Worm (Caenorhabditis elegans) whole organism, late embryonic: ENCODE results near the gene glo-4.

Experiments
- C08G9.2 ChIP-seq: sonication (generic microtip); optimal IDR thresholded peaks from 2 replicates; lab custom pipeline; 2016; ENCODE audit warnings: mild to moderate bottlenecking, missing genetic modification characterization, moderate library complexity, missing compliant biosample characterization
- C38D4.7 ChIP-seq: fragments of 200-800 bp; sonication (Bioruptor generic); optimal IDR thresholded peaks from 2 replicates; lab custom pipeline; 2018; ENCODE audit warnings: mild to moderate bottlenecking, missing genetic modification characterization, moderate library complexity, missing compliant biosample characterization
- F13H6.1 ChIP-seq: sonication (generic microtip); optimal IDR thresholded peaks from 2 replicates; lab custom pipeline; 2016; ENCODE audit warnings: missing genetic modification characterization, missing compliant biosample characterization
- K02D7.2 ChIP-seq: sonication (generic microtip); optimal IDR thresholded peaks from 2 replicates; lab custom pipeline; 2017; ENCODE audit warnings: mild to moderate bottlenecking, missing genetic modification characterization, missing compliant biosample characterization
- K09A11.1 ChIP-seq: sonication (generic microtip); optimal IDR thresholded peaks from 2 replicates; lab custom pipeline; 2017; ENCODE audit warnings: antibody characterized with exemption, mild to moderate bottlenecking, missing genetic modification characterization, missing compliant biosample characterization; ENCODE audit not compliant: insufficient read depth
- T23F11.4 ChIP-seq: fragments of 200-800 bp; sonication (Bioruptor generic); optimal IDR thresholded peaks from 2 replicates; lab custom pipeline; 2018; ENCODE audit warnings: mild to moderate bottlenecking, missing genetic modification characterization, missing compliant biosample characterization
- Y22D7AL.16 ChIP-seq: sonication (generic microtip); optimal IDR thresholded peaks from 2 replicates; lab custom pipeline; 2016; ENCODE audit warnings: missing genetic modification characterization, missing compliant biosample characterization
- ceh-19 ChIP-seq: fragments of 200-800 bp; sonication (Bioruptor generic); optimal IDR thresholded peaks from 2 replicates; lab custom pipeline; 2018; ENCODE audit warnings: mild to moderate bottlenecking, missing genetic modification characterization, missing compliant biosample characterization
- ceh-2 ChIP-seq: sonication (generic microtip); optimal IDR thresholded peaks from 2 replicates; lab custom pipeline; 2016; ENCODE audit warnings: missing genotype, missing genetic modification characterization, missing compliant biosample characterization
- ceh-30 ChIP-seq: fragments of 150-350 bp; optimal IDR thresholded peaks from 2 replicates; lab custom pipeline; 2014; ENCODE audit warnings: missing biosample characterization, missing genetic modification characterization
- ceh-31 ChIP-seq: sonication (generic microtip); optimal IDR thresholded peaks from 2 replicates; lab custom pipeline; 2016; ENCODE audit warnings: missing genetic modification characterization, missing compliant biosample characterization
- ceh-48 ChIP-seq: sonication (generic microtip); optimal IDR thresholded peaks from 2 replicates; lab custom pipeline; 2016; ENCODE audit warnings: missing genetic modification characterization, inconsistent platforms, missing compliant biosample characterization
- ceh-6 ChIP-seq: fragments of 200-800 bp; sonication (Bioruptor generic); optimal IDR thresholded peaks from 2 replicates; lab custom pipeline; 2018; ENCODE audit warnings: mild to moderate bottlenecking, missing genetic modification characterization, missing compliant biosample characterization
- ceh-9 ChIP-seq: sonication (generic microtip); optimal IDR thresholded peaks from 2 replicates; lab custom pipeline; 2016; ENCODE audit warnings: mild to moderate bottlenecking, missing genetic modification characterization, inconsistent platforms, missing compliant biosample characterization
- che-1 ChIP-seq: sonication (generic microtip); optimal IDR thresholded peaks from 2 replicates; lab custom pipeline; 2016; ENCODE audit warnings: mild to moderate bottlenecking, missing genetic modification characterization, missing compliant biosample characterization
- dmd-4 ChIP-seq: sonication (generic microtip); optimal IDR thresholded peaks from 2 replicates; lab custom pipeline; 2016; ENCODE audit warnings: borderline replicate concordance, missing genetic modification characterization, missing compliant biosample characterization
- dve-1 ChIP-seq: sonication (generic microtip); optimal IDR thresholded peaks from 2 replicates; lab custom pipeline; 2017; ENCODE audit warnings: antibody characterized with exemption, mild to moderate bottlenecking, missing genetic modification characterization, missing compliant biosample characterization
- elt-2 ChIP-seq: sonication (generic microtip); optimal IDR thresholded peaks from 2 replicates; lab custom pipeline; 2016; ENCODE audit warnings: missing genetic modification reagents, missing genetic modification characterization, missing compliant biosample characterization
- eyg-1 ChIP-seq: sonication (generic microtip); optimal IDR thresholded peaks from 2 replicates; lab custom pipeline; 2016; ENCODE audit warnings: missing genotype, missing genetic modification characterization, missing compliant biosample characterization
- fkh-10 ChIP-seq: fragments of 150-350 bp; optimal IDR thresholded peaks from 2 replicates; lab custom pipeline; 2014; ENCODE audit warnings: missing biosample characterization, missing genetic modification reagents, missing genetic modification characterization
- fkh-6 ChIP-seq: sonication (generic microtip); optimal IDR thresholded peaks from 2 replicates; lab custom pipeline; 2016; ENCODE audit warnings: missing genetic modification characterization, missing compliant biosample characterization
- hlh-13 ChIP-seq: fragments of 200-800 bp; sonication (Bioruptor generic); optimal IDR thresholded peaks from 2 replicates; lab custom pipeline; 2018; ENCODE audit warnings: mild to moderate bottlenecking, missing genetic modification characterization, missing compliant biosample characterization
- hlh-15 ChIP-seq: sonication (generic microtip); optimal IDR thresholded peaks from 2 replicates; lab custom pipeline; 2016; ENCODE audit warnings: missing genetic modification characterization, missing compliant biosample characterization
- hlh-30 ChIP-seq: sonication (generic microtip); optimal IDR thresholded peaks from 2 replicates; lab custom pipeline; 2017; ENCODE audit warnings: antibody characterized with exemption, missing genetic modification characterization, missing compliant biosample characterization; ENCODE audit not compliant: insufficient read depth
- nhr-232 ChIP-seq: sonication (generic microtip); optimal IDR thresholded peaks from 2 replicates; lab custom pipeline; 2016; ENCODE audit warnings: missing genetic modification characterization, missing compliant biosample characterization
- npax-4 ChIP-seq: sonication (generic microtip); optimal IDR thresholded peaks from 2 replicates; lab custom pipeline; 2016; ENCODE audit warnings: missing genetic modification characterization, missing compliant biosample characterization
- pag-3 ChIP-seq: sonication (generic microtip); optimal IDR thresholded peaks from 2 replicates; lab custom pipeline; 2016; ENCODE audit warnings: missing compliant biosample characterization, missing genetic modification characterization, borderline replicate concordance
- pqm-1 ChIP-seq: sonication (generic microtip); optimal IDR thresholded peaks from 2 replicates; lab custom pipeline; 2016; ENCODE audit warnings: missing genetic modification characterization, missing compliant biosample characterization
- pros-1 ChIP-seq: fragments of 150-350 bp; optimal IDR thresholded peaks from 2 replicates; lab custom pipeline; 2014; ENCODE audit warnings: missing biosample characterization, missing genetic modification reagents, missing genetic modification characterization
- rnt-1 ChIP-seq: sonication (generic microtip); optimal IDR thresholded peaks from 2 replicates; lab custom pipeline; 2016; ENCODE audit warnings: missing genetic modification characterization, missing compliant biosample characterization
- sox-2 ChIP-seq: fragments of 200-800 bp; sonication (Bioruptor generic); IDR thresholded peaks from 2 replicates; pipeline ENCODE4 v1.3.6; 2022; ENCODE audit warnings: missing genetic modification reagents, missing genetic modification characterization, missing compliant biosample characterization
- sox-4 ChIP-seq: sonication (generic microtip); optimal IDR thresholded peaks from 2 replicates; lab custom pipeline; 2017; ENCODE audit warnings: mild to moderate bottlenecking, missing genetic modification characterization, inconsistent platforms, missing compliant biosample characterization
- ttx-3 ChIP-seq: sonication (generic microtip); optimal IDR thresholded peaks from 2 replicates; lab custom pipeline; 2016; ENCODE audit warnings: missing genetic modification reagents, missing genetic modification characterization, missing compliant biosample characterization
- unc-3 ChIP-seq, 2 experiments: fragments of 200-800 bp in 1 of 2; sonication (Bioruptor generic) in 1 of 2; sonication (generic microtip) in 1 of 2; conservative IDR thresholded peaks in 1 of 2; optimal IDR thresholded peaks in 1 of 2; 2 replicates each; pipeline versions ENCODE4 v1.3.6 to Lab custom; 2016 to 2022; ENCODE audit warnings: missing compliant biosample characterization in 2 of 2, missing genetic modification characterization in 2 of 2, missing genetic modification reagents in 1 of 2
- unc-55 ChIP-seq: sonication (generic microtip); optimal IDR thresholded peaks from 2 replicates; lab custom pipeline; 2017; ENCODE audit warnings: missing biosample characterization, missing genetic modification reagents, missing genetic modification characterization
- unc-86 ChIP-seq: sonication (generic microtip); optimal IDR thresholded peaks from 2 replicates; lab custom pipeline; 2016; ENCODE audit warnings: missing genetic modification characterization, missing compliant biosample characterization
- ztf-16 ChIP-seq: sonication (generic microtip); optimal IDR thresholded peaks from 2 replicates; lab custom pipeline; 2017; ENCODE audit warnings: missing genetic modification characterization, missing compliant biosample characterization

Gene glo-4

DNA sequence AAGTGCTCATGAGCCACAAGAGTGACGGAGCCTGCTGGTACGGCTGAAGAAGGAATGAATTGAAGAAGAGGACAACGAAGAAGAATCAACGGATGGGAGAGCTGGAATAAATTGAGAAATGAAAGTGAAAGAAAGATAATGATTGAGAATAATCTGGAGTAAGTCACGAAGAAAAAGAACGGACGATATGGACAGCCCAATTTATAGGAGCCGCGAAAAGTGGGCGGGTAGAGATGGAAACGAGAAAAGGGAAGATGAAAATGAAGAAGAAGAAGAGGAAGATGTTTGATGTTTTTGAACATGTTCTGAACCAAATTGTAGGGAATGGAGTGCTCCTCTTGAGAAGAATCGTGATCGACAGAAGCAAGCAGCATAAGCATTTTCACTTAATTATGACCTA is 23.4 kb upstream of the glo-4 start, which contains the start of gene slc-17.7:
Gene slc-17.7, minus strand, starts transcription at position 101 of the 400 bp plus-strand sequence.
- TF ChIP-seq che-1 (tag; lab: Kevin White, UChicago) = no peak

DNA sequence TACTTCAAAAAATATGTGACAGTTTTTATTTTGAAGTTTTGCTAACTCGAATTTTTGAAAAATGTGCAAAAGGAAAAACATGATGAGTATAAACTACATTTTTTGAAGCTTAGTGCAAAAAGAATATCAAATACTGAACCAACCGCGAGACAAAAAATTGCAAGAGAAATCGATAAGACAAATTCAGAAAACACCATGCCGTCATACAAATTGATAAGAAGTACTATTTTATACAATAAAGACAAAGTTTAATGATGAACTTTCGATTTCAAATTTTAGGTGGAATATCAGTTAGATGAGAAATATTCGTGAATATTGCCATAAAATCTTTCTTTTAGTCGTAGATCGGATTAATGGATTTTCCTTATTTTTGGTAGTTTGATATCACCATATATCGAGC is 19.7 kb upstream of the glo-4 start:
- no peak for TF ChIP-seq sox-2 (GFP tag; lab: Robert Waterston, UW)
- no peak for TF ChIP-seq T23F11.4
- no peak for TF ChIP-seq nhr-232 (tag; lab: Kevin White, UChicago)
- no peak for TF ChIP-seq dmd-4 (tag; lab: Kevin White, UChicago)
- TF ChIP-seq pros-1 (tag; lab: Kevin White, UChicago) = no peak
- no peak for TF ChIP-seq pqm-1 (tag; lab: Kevin White, UChicago)
- TF ChIP-seq hlh-15 (tag; lab: Kevin White, UChicago) = no peak
- no peak for TF ChIP-seq elt-2
- TF ChIP-seq C38D4.7 (GFP tag; lab: Kevin White, UChicago) = no peak
- TF ChIP-seq ceh-9 (tag; lab: Kevin White, UChicago) = no peak
- TF ChIP-seq pag-3 = no peak
- no peak for TF ChIP-seq unc-3 (GFP tag; conservative IDR thresholded peaks at IDR 0.05; lab: Robert Waterston, UW)
- no peak for TF ChIP-seq unc-3 (tag; optimal IDR thresholded peaks at IDR 0.05; lab: Kevin White, UChicago)
- TF ChIP-seq hlh-30 (tag; lab: Kevin White, UChicago) = no peak
- no peak for TF ChIP-seq unc-55
- TF ChIP-seq ceh-6 = no peak
- TF ChIP-seq fkh-10 = no peak
- no peak for TF ChIP-seq ztf-16
- no peak for TF ChIP-seq ttx-3

DNA sequence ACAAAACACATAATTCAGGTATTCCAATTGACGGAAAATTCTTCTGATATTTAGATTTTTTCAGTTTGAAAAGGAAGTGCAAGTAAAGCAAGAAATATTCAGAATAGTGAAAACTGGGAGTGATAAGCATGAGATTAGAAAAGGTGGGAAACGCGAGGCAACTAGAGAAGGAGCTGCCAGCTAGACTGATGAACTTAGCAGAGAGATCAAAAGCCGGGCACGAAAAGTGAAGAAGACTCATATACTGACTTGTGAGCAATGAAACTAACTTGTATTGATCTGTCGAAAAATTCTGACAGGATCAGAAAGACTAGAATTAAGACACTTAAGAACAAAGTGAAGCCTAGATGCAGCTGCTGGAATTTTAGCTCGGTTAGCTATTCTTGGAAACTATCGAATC is 18.5 kb upstream of the glo-4 start, which contains the start of gene nhr-36:
Gene nhr-36, minus strand, starts transcription at position 101 of the 400 bp plus-strand sequence.
- TF ChIP-seq F13H6.1 (tag; lab: Kevin White, UChicago) (no peak), ztf-16 (no peak), ceh-2 (no peak), K02D7.2 (tag; lab: Kevin White, UChicago) (no peak), pqm-1 (tag; lab: Kevin White, UChicago) (no peak), sox-4 (tag; lab: Kevin White, UChicago) (no peak)

DNA sequence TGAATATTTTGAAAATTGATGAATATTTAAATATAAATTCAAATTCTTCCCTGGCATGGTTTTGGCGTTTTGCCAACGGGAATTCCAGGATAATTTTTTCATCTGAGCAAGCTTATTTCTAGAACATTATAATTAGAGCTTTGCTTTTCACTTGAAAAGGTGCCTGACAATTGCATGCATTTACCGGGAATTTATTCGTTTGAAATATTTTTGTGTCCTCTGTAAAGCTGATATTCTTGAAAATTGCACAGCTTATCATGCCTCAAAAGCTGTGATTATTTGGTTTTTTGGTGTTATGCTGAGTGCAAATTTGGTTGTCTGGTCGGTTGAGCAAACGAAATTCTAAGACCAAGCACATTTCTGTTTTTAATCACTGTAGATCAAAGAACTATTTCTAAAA is 17.4 kb upstream of the glo-4 start:
- TF ChIP-seq dve-1 (tag; lab: Kevin White, UChicago) (no peak), che-1 (tag; lab: Kevin White, UChicago) (no peak), ceh-48 (tag; lab: Kevin White, UChicago) (no peak), ceh-2 (no peak), unc-86 (tag; lab: Kevin White, UChicago) (no peak), F13H6.1 (tag; lab: Kevin White, UChicago) (no peak), hlh-15 (tag; lab: Kevin White, UChicago) (no peak), Y22D7AL.16 (no peak), ceh-19 (no peak), C08G9.2 (tag; lab: Kevin White, UChicago) (no peak), fkh-6 (tag; lab: Kevin White, UChicago) (no peak), rnt-1 (tag; lab: Kevin White, UChicago) (no peak), hlh-13 (GFP tag; lab: Kevin White, UChicago) (no peak)

DNA sequence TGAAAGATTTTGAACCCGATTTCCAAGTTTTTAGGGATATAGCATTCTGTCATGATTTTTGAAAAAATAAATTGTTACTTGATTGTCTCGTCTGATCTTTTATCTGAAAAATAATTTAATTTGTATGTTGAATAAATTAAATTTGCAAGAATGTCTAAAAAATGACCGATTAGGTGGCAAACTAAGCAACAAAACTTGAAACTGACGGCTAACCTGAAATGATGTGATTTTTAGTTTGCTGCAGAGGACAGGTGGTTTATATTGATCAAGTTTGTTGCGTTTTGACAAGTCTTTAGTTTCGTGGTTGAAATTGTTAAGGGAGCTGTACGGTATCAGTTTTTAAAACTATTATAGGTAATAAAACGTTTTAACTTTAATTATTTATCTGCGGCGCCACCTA is 14.4 kb upstream of the glo-4 start, which contains the start of gene F07C3.16:
Gene F07C3.16, minus strand, starts transcription at position 101 of the 400 bp plus-strand sequence.
- TF ChIP-seq ceh-48 (tag; lab: Kevin White, UChicago) (no peak), nhr-232 (tag; lab: Kevin White, UChicago) (no peak), sox-2 (GFP tag; lab: Robert Waterston, UW) (no peak), K02D7.2 (tag; lab: Kevin White, UChicago) (no peak), ceh-31 (tag; lab: Kevin White, UChicago) (no peak), hlh-13 (GFP tag; lab: Kevin White, UChicago) (no peak), npax-4 (tag; lab: Kevin White, UChicago) (no peak), T23F11.4 (no peak), K09A11.1 (tag; lab: Kevin White, UChicago) (no peak), eyg-1 (no peak), ceh-30 (tag; lab: Kevin White, UChicago) (no peak)
- TF ChIP-seq, all 69 proteins: peak for 0
